Worm (Caenorhabditis elegans) whole organism, L4/young adult: ENCODE measurements around the gene citk-2.

Source experiments
- dao-5 ChIP-seq: sonication (generic microtip); optimal IDR thresholded peaks from 2 replicates; lab custom pipeline; 2016; ENCODE audit warnings: missing genotype, missing genetic modification characterization, moderate library complexity, missing compliant biosample characterization
- him-1 ChIP-seq: sonication (generic microtip); optimal IDR thresholded peaks from 2 replicates; lab custom pipeline; 2016; ENCODE audit warnings: missing genotype, missing genetic modification reagents, missing genetic modification characterization, missing compliant biosample characterization

ce11 chrII:4998657-4999056, 663 bp upstream of the citk-2 start, which contains the start of gene F59A6.11:
- TF ChIP-seq him-1 (no peak), dao-5 (tag; lab: Kevin White, UChicago) (no peak)
